Fruit fly (Drosophila melanogaster): ENCODE data around the gene CG7420.

DNA sequence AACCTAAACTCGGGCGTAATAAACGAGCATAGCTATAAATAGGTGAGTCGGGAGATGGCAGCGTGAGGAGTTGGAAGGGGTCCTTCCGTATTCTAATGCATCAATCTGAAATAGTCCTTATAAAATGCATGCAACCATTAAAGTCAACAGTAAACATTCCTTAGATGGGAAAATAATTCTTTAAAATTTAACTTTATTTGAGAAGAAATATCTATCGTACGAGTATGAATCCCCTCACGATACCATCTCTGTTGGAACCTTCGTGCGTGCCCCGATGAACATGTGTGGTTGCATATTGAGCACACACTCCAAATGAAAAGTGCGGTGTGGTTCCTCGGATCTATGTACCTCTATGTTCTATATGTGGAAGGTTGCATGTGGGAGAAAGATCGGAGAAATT is 40.6 kb downstream of the CG7420 start:
- TF ChIP-seq CG30403 (GFP tag; optimal IDR thresholded peaks at IDR 0.05) (peak; percentile 42), tin (GFP tag; optimal IDR thresholded peaks at IDR 0.05) (peak; percentile 52), CG10274 (GFP tag; optimal IDR thresholded peaks at IDR 0.05) (no peak), CG9215 (GFP tag; IDR thresholded peaks at IDR 0.05) (no peak), mld (GFP tag; IDR thresholded peaks at IDR 0.05; ENCODE audit: partially characterized antibody) (peak; percentile 60; the same call in 2 of the 3 replicates), CG3995 (GFP tag; optimal IDR thresholded peaks at IDR 0.05) (no peak), Deaf1 (tag; optimal IDR thresholded peaks at IDR 0.05) (peak; percentile 7), CG30020 (tag; optimal IDR thresholded peaks at IDR 0.05) (peak; percentile 7), CG15514 (GFP tag; optimal IDR thresholded peaks at IDR 0.05) (no peak), cas (GFP tag; IDR thresholded peaks at IDR 0.05) (no peak), Fer2 (tag; optimal IDR thresholded peaks at IDR 0.05) (no peak), her (GFP tag; optimal IDR thresholded peaks at IDR 0.05) (no peak)

All from whole organism, embryonic.